Worm (Caenorhabditis elegans) whole organism, L2 larva: ENCODE data around the gene smex-1.
"Not testable (repeated sequence)": the region's sequence is repeated elsewhere in the genome, so short reads cannot be mapped to it uniquely, and the experiment has no call there.

Source experiments
- C34F6.9 ChIP-seq: fragments of 150-350 bp; optimal IDR thresholded peaks from 2 replicates; lab custom pipeline; 2014; ENCODE audit warnings: missing biosample characterization, missing genetic modification characterization
- F13H6.1 ChIP-seq: sonication (generic microtip); optimal IDR thresholded peaks from 2 replicates; lab custom pipeline; 2016; ENCODE audit warnings: missing genetic modification characterization, missing compliant biosample characterization
- ZK546.5 ChIP-seq: sonication (generic microtip); optimal IDR thresholded peaks from 2 replicates; lab custom pipeline; 2017; ENCODE audit warnings: missing biosample characterization, missing genetic modification characterization
- alr-1 ChIP-seq: fragments of 150-350 bp; optimal IDR thresholded peaks from 2 replicates; lab custom pipeline; 2014; ENCODE audit warnings: missing biosample characterization, missing genetic modification characterization
- aly-2 ChIP-seq: fragments of 150-350 bp; optimal IDR thresholded peaks from 2 replicates; lab custom pipeline; 2014; ENCODE audit warnings: missing biosample characterization, missing genetic modification characterization
- blmp-1 ChIP-seq: sonication (generic microtip); optimal IDR thresholded peaks from 2 replicates; lab custom pipeline; 2017; ENCODE audit warnings: missing genetic modification characterization, mild to moderate bottlenecking, missing compliant biosample characterization, antibody characterized with exemption, moderate library complexity; ENCODE audit not compliant: insufficient read depth
- ceh-82 ChIP-seq: fragments of 150-350 bp; optimal IDR thresholded peaks from 2 replicates; lab custom pipeline; 2014; ENCODE audit warnings: missing biosample characterization, missing genetic modification characterization
- crh-2 ChIP-seq: sonication (generic microtip); optimal IDR thresholded peaks from 2 replicates; lab custom pipeline; 2017; ENCODE audit warnings: missing biosample characterization, missing genetic modification characterization
- dmd-4 ChIP-seq: sonication (generic microtip); optimal IDR thresholded peaks from 2 replicates; lab custom pipeline; 2017; ENCODE audit warnings: missing biosample characterization, missing genetic modification characterization
- fos-1 ChIP-seq: fragments of 150-350 bp; optimal IDR thresholded peaks from 2 replicates; lab custom pipeline; 2014; ENCODE audit warnings: missing biosample characterization, missing genetic modification characterization
- gmeb-1 ChIP-seq: fragments of 150-350 bp; optimal IDR thresholded peaks from 2 replicates; lab custom pipeline; 2014; ENCODE audit warnings: missing biosample characterization, missing genetic modification characterization
- lin-11 ChIP-seq: fragments of 150-350 bp; sonication (generic microtip); optimal IDR thresholded peaks from 2 replicates; lab custom pipeline; 2014; ENCODE audit warnings: missing biosample characterization, missing genetic modification characterization, inconsistent platforms, mixed read lengths
- lin-39 ChIP-seq: fragments of 150-350 bp; optimal IDR thresholded peaks from 2 replicates; lab custom pipeline; 2014; ENCODE audit warnings: missing biosample characterization, missing genetic modification reagents, missing genetic modification characterization
- lsy-2 ChIP-seq, 2 experiments: fragments of 150-350 bp in 1 of 2; sonication (generic microtip) in 1 of 2; optimal IDR thresholded peaks; 2 replicates each; lab custom pipeline; 2014 to 2017; ENCODE audit warnings: missing biosample characterization in 2 of 2, missing genetic modification characterization in 2 of 2
- mbf-1 ChIP-seq: sonication (generic microtip); optimal IDR thresholded peaks from 2 replicates; lab custom pipeline; 2017; ENCODE audit warnings: missing biosample characterization, missing genetic modification characterization
- mdl-1 ChIP-seq, 2 experiments: fragments of 150-350 bp in 1 of 2; sonication (generic microtip) in 1 of 2; optimal IDR thresholded peaks; 2 replicates each; lab custom pipeline; 2017; ENCODE audit warnings: missing biosample characterization in 2 of 2, missing genetic modification characterization in 2 of 2
- nhr-12 ChIP-seq: fragments of 150-350 bp; optimal IDR thresholded peaks from 2 replicates; lab custom pipeline; 2014; ENCODE audit warnings: missing biosample characterization, missing genetic modification characterization
- nhr-129 ChIP-seq: fragments of 150-350 bp; optimal IDR thresholded peaks from 2 replicates; lab custom pipeline; 2014; ENCODE audit warnings: missing biosample characterization, missing genetic modification characterization
- nhr-21 ChIP-seq: fragments of 150-350 bp; optimal IDR thresholded peaks from 2 replicates; lab custom pipeline; 2014; ENCODE audit warnings: missing biosample characterization, missing genetic modification characterization
- nhr-23 ChIP-seq: fragments of 150-350 bp; optimal IDR thresholded peaks from 2 replicates; lab custom pipeline; 2014; ENCODE audit warnings: missing biosample characterization, missing genetic modification reagents, missing genetic modification characterization
- nhr-237 ChIP-seq: fragments of 150-350 bp; optimal IDR thresholded peaks from 2 replicates; lab custom pipeline; 2014; ENCODE audit warnings: missing biosample characterization, missing genetic modification characterization
- nhr-25 ChIP-seq: fragments of 150-350 bp; sonication (generic microtip); optimal IDR thresholded peaks from 3 replicates; lab custom pipeline; 2014; ENCODE audit warnings: missing biosample characterization, missing genetic modification characterization
- nhr-6 ChIP-seq: fragments of 150-350 bp; optimal IDR thresholded peaks from 2 replicates; lab custom pipeline; 2014; ENCODE audit warnings: missing biosample characterization, missing genetic modification characterization
- skn-1 ChIP-seq: sonication (generic microtip); optimal IDR thresholded peaks from 2 replicates; lab custom pipeline; 2017; ENCODE audit warnings: missing biosample characterization, missing genetic modification characterization
- sma-3 ChIP-seq: sonication (generic microtip); optimal IDR thresholded peaks from 2 replicates; lab custom pipeline; 2016; ENCODE audit warnings: missing genetic modification reagents, missing genetic modification characterization, missing compliant biosample characterization
- sma-9 ChIP-seq, 2 experiments: fragments of 150-350 bp in 1 of 2; sonication (generic microtip) in 1 of 2; optimal IDR thresholded peaks; 2 replicates each; lab custom pipeline; 2014 to 2016; ENCODE audit warnings: missing genetic modification characterization in 2 of 2, mild to moderate bottlenecking in 1 of 2, missing biosample characterization in 1 of 2, missing compliant biosample characterization in 1 of 2, missing genetic modification reagents in 1 of 2, moderate library complexity in 1 of 2
- snpc-4 ChIP-seq: fragments of 150-350 bp; optimal IDR thresholded peaks from 2 replicates; lab custom pipeline; 2014; ENCODE audit warnings: missing biosample characterization, missing genetic modification characterization
- unc-39 ChIP-seq: fragments of 150-350 bp; optimal IDR thresholded peaks from 2 replicates; lab custom pipeline; 2014; ENCODE audit warnings: missing biosample characterization, missing genetic modification characterization
- unc-62 ChIP-seq: fragments of 150-350 bp; optimal IDR thresholded peaks from 2 replicates; lab custom pipeline; 2014; ENCODE audit warnings: missing biosample characterization, missing genetic modification reagents, missing genetic modification characterization
- zag-1 ChIP-seq: fragments of 150-350 bp; optimal IDR thresholded peaks from 2 replicates; lab custom pipeline; 2014; ENCODE audit warnings: missing biosample characterization, missing genetic modification characterization
- ztf-1 ChIP-seq: fragments of 200-800 bp; sonication (Bioruptor generic); conservative IDR thresholded peaks from 2 replicates; pipeline ENCODE4 v1.3.6; 2022; ENCODE audit warnings: missing genetic modification characterization, missing compliant biosample characterization
- ztf-11 ChIP-seq: sonication (generic microtip); optimal IDR thresholded peaks from 2 replicates; lab custom pipeline; 2017; ENCODE audit warnings: missing biosample characterization, missing genetic modification characterization
- ztf-4 ChIP-seq: fragments of 150-350 bp; optimal IDR thresholded peaks from 2 replicates; lab custom pipeline; 2014; ENCODE audit warnings: missing biosample characterization, missing genetic modification characterization

The smex-1 gene

DNA sequence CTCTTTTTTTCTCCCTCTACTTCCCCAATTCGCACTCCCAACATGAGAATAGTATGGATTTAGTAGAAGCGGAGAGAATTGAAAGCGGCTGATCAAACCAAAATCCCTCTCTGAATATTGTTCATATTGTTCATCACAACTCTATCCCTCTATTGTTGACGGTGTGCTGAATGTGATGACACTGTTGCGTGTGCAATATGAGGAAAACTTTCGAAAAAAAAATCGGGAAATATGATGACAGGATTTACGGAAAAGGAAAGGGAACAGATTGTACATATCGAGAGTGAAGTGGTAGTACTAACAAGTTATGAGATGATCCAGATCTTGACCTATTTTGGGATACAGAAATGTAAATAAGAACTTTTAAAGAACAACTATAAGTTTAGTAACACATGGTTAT lies at the start of gene smex-1:
TSS of gene smex-1 (minus strand) at position 101 of the 400 bp plus-strand sequence.
- TF ChIP-seq snpc-4 (tag; lab: Kevin White, UChicago) (no peak), ceh-82 (no peak), aly-2 (tag; lab: Kevin White, UChicago) (no peak), unc-62 (GFP tag; lab: Kevin White, UChicago) (no peak), ztf-11 (tag; lab: Kevin White, UChicago) (no peak), nhr-21 (tag; lab: Kevin White, UChicago) (no peak), nhr-12 (tag; lab: Kevin White, UChicago) (no peak)

DNA sequence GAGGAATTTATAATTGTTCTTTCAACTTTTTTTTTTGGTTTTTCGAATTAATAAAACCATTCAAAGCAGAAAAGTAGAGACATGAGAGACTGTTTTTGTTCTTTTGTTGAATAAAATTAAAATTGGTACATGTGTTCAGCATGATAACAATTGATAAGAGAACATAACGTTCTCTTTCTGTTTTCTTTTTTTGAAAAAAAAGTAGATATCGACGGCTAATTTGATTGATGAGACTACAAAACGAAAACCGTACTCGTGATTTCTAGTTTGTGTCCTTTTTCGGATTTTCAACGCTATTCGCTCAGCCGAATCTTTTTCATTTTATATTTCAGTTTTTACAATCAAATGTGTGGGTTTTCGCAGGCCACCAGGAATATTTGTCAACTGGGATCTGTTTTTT lies 49.7 kb upstream of the smex-1 start, which contains the start of gene C08D8.1:
TSS of gene C08D8.1 (plus strand) at position 324 of the 400 bp plus-strand sequence.
- TF ChIP-seq nhr-129 (tag; lab: Kevin White, UChicago) (no peak), zag-1 (no peak), snpc-4 (tag; lab: Kevin White, UChicago) (no peak), C34F6.9 (tag; lab: Kevin White, UChicago) (no peak), nhr-23 (no peak), ztf-1 (GFP tag; lab: Robert Waterston, UW) (no peak), sma-3 (GFP tag; lab: Kevin White, UChicago) (no peak), alr-1 (tag; lab: Kevin White, UChicago) (no peak), mdl-1 (tag; optimal IDR thresholded peaks at IDR 0.05; lab: Kevin White, UChicago) (no peak), unc-39 (tag; lab: Kevin White, UChicago) (no peak), F13H6.1 (tag; lab: Kevin White, UChicago) (no peak), fos-1 (tag; lab: Kevin White, UChicago) (no peak), ztf-4 (tag; lab: Kevin White, UChicago) (no peak), crh-2 (tag; lab: Kevin White, UChicago) (no peak)

ce11 chrV:8342416-8342815 lies 46.6 kb upstream of the smex-1 start:
- no peak for TF ChIP-seq lin-39

DNA sequence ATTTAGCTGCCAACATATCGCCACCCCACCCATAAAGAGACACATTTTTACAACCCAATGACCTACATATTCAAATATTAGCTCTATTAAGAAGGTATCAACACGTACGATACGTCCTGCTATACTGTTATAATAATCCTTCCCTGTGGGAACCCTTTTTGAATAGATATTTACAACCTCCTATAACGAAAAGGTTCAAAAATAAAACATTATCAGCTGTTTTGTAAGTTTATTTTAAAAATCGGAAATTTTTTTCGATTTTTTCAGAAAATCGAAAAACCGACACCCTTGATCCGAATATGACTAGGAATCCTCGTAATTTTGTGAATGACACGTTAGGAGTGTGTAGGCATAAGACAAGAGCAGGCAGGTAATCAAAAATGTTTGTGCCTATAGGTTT lies 45.2 kb upstream of the smex-1 start, which contains the start of gene C08D8.7:
TSS of gene C08D8.7 (plus strand) at position 301 of the 400 bp plus-strand sequence.
- not testable (repeated sequence) for TF ChIP-seq nhr-25 (tag; lab: Kevin White, UChicago); sma-3 (GFP tag; lab: Kevin White, UChicago); F13H6.1 (tag; lab: Kevin White, UChicago)
- TF ChIP-seq, all 48 proteins: peak for 0; not testable (repeated sequence) for 48

- TF ChIP-seq blmp-1 (peak; percentile 31), nhr-21 (tag; lab: Kevin White, UChicago) (no peak), sma-9 (GFP tag; optimal IDR thresholded peaks at IDR 0.05; lab: Kevin White, UChicago) (peak; percentile 23), sma-9 (tag; optimal IDR thresholded peaks at IDR 0.05; lab: Kevin White, UChicago) (no peak), C34F6.9 (tag; lab: Kevin White, UChicago) (peak; percentile 31), nhr-129 (tag; lab: Kevin White, UChicago) (peak; percentile 20)
These were observed 39.9 kb upstream of the smex-1 start for ce11 chrV:8335620-8336019.

ce11 chrV:8334360-8334759 lies 38.6 kb upstream of the smex-1 start, which contains the start of gene tmd-2:
TSS of gene tmd-2 (plus strand) at chrV:8334660.
- TF ChIP-seq ZK546.5 (tag; lab: Kevin White, UChicago) (no peak), sma-3 (GFP tag; lab: Kevin White, UChicago) (no peak), nhr-129 (tag; lab: Kevin White, UChicago) (no peak), gmeb-1 (tag; lab: Kevin White, UChicago) (no peak), lin-11 (tag; lab: Kevin White, UChicago) (no peak), alr-1 (tag; lab: Kevin White, UChicago) (no peak), unc-62 (GFP tag; lab: Kevin White, UChicago) (no peak), ceh-82 (no peak), nhr-12 (tag; lab: Kevin White, UChicago) (no peak), aly-2 (tag; lab: Kevin White, UChicago) (no peak), nhr-25 (tag; lab: Kevin White, UChicago) (no peak), nhr-21 (tag; lab: Kevin White, UChicago) (no peak), dmd-4 (tag; lab: Kevin White, UChicago) (no peak), mbf-1 (no peak), lsy-2 (tag; optimal IDR thresholded peaks at IDR 0.05; lab: Kevin White, UChicago) (no peak), skn-1 (tag; lab: Kevin White, UChicago) (no peak), nhr-6 (tag; lab: Kevin White, UChicago) (no peak), nhr-237 (tag; lab: Kevin White, UChicago) (no peak), snpc-4 (tag; lab: Kevin White, UChicago) (no peak)
